Fruit fly (Drosophila melanogaster): ENCODE results near the gene CG12481.
A peak's percentile ranks its signal among the peaks of the same experiment; 100 is the strongest.

CG12481 gene

DNA sequence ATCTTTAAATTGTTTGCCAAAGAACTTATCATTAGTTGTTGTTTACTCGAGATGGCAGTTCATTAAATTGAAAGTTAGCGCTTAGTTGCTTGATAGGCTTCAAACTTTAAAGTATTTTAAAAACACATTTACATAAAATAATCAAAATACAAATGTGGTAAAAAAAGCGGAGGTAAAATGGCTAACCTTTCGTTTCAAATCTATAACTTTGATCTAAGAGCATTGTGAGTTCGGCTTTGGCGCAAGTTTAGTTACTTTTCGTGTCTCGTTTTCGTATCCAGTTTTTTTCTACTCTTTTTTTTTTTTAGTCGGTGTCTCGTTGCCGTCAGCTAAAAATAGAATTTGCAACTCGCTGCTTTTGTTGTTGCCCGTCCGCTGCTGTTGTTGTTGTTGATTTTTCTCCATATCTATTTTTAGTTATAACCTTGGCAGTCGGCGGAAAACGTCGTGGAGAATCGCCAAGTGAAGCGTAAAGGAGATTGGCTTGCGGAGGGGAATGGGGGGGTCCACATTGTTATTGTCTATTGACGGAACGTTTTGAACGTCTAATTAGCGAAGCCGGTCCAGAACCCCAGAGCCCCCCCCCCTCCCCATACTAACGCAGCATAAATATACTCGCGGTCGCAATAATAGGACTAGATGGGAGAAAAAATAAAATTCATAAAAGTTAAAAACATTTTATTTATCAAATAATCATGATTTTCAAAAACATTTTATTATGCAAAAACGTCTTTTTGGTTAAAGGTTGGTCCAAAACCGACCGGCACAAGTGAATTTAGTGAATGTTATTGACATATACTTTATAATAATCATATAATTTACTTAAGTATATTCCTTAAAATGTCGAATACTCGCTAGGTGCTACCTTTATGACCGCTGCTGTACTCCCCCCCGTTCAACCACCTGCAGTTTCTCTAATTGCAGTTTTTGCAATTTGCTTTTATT is 27.7 kb downstream of the CG12481 start:
- TF ChIP-seq gt (GFP tag; IDR thresholded peaks at IDR 0.05) (no peak), CG10462 (GFP tag; optimal IDR thresholded peaks at IDR 0.05) (no peak), Hmr (GFP tag; optimal IDR thresholded peaks at IDR 0.05) (peak; percentile 70), ara (GFP tag; IDR thresholded peaks at IDR 0.05) (0 out of 2 replicates have a peak, but pooled peaks have one; percentile 17), vnd (GFP tag; IDR thresholded peaks at IDR 0.05; ENCODE audit: partially characterized antibody) (no peak), CG3726 (GFP tag; IDR thresholded peaks at IDR 0.05) (no peak), exex (tag; optimal IDR thresholded peaks at IDR 0.05) (no peak), ind (GFP tag; optimal IDR thresholded peaks at IDR 0.05) (peak; percentile 24), PHDP (tag; optimal IDR thresholded peaks at IDR 0.05) (peak; percentile 67), CG9609 (GFP tag; optimal IDR thresholded peaks at IDR 0.05) (no peak), CG15514 (GFP tag; optimal IDR thresholded peaks at IDR 0.05) (peak; percentile 19), ci (GFP tag; IDR thresholded peaks at IDR 0.05) (peak; percentile 28; the same call in 1 of the 3 replicates), CG7987 (GFP tag; optimal IDR thresholded peaks at IDR 0.05) (no peak), CG30403 (GFP tag; optimal IDR thresholded peaks at IDR 0.05) (peak; percentile 27), usp (GFP tag; optimal IDR thresholded peaks at IDR 0.05) (no peak), wdn (GFP tag; IDR thresholded peaks at IDR 0.05) (peak; percentile 44; the same call in 1 of the 2 replicates), CG15269 (tag; optimal IDR thresholded peaks at IDR 0.05) (peak; percentile 62), Oaz (GFP tag; IDR thresholded peaks at IDR 0.05) (no peak), HmgD (GFP tag; optimal IDR thresholded peaks at IDR 0.05) (no peak), al (GFP tag; IDR thresholded peaks at IDR 0.05) (peak; percentile 49), trem (tag; optimal IDR thresholded peaks at IDR 0.05) (no peak), Mes4 (GFP tag; optimal IDR thresholded peaks at IDR 0.05) (no peak), CG17361 (GFP tag; IDR thresholded peaks at IDR 0.05) (peak; percentile 33; the same call in 2 of the 3 replicates), tin (GFP tag; optimal IDR thresholded peaks at IDR 0.05) (peak; percentile 6), Lim3 (GFP tag; IDR thresholded peaks at IDR 0.05) (no peak), CG11398 (GFP tag; optimal IDR thresholded peaks at IDR 0.05) (no peak), Dp (GFP tag; optimal IDR thresholded peaks at IDR 0.05) (no peak), grau (tag; optimal IDR thresholded peaks at IDR 0.05) (peak; percentile 75), CG8765 (GFP tag; IDR thresholded peaks at IDR 0.05) (no peak), Poxn (GFP tag; IDR thresholded peaks at IDR 0.05) (no peak), CG31388 (GFP tag; optimal IDR thresholded peaks at IDR 0.05) (no peak), Mad (GFP tag; optimal IDR thresholded peaks at IDR 0.05) (no peak), stc (GFP tag; IDR thresholded peaks at IDR 0.05) (0 out of 2 replicates have a peak, but pooled peaks have one; percentile 31), insv (GFP tag; optimal IDR thresholded peaks at IDR 0.05) (no peak), knrl (GFP tag; IDR thresholded peaks at IDR 0.05; ENCODE audit: partially characterized antibody) (no peak), CG10565 (GFP tag; optimal IDR thresholded peaks at IDR 0.05) (no peak), klu (GFP tag; IDR thresholded peaks at IDR 0.05) (no peak), CG32767 (GFP tag; IDR thresholded peaks at IDR 0.05) (0 out of 2 replicates have a peak, but pooled peaks have one; percentile 24), CG15073 (GFP tag; optimal IDR thresholded peaks at IDR 0.05) (no peak), ato (GFP tag; IDR thresholded peaks at IDR 0.05; ENCODE audit: partially characterized antibody) (no peak), nerfin-1 (tag; optimal IDR thresholded peaks at IDR 0.05) (no peak), CG18011 (GFP tag; optimal IDR thresholded peaks at IDR 0.05) (no peak), CG34376 (GFP tag; optimal IDR thresholded peaks at IDR 0.05) (no peak), CG4404 (GFP tag; IDR thresholded peaks at IDR 0.05) (no peak), Dbx (GFP tag; IDR thresholded peaks at IDR 0.05) (no peak), Neu2 (GFP tag; optimal IDR thresholded peaks at IDR 0.05; ENCODE audit: borderline replicate concordance) (no peak), Chrac-16 (GFP tag; optimal IDR thresholded peaks at IDR 0.05) (no peak), kay (GFP tag; optimal IDR thresholded peaks at IDR 0.05) (no peak), pb (GFP tag; optimal IDR thresholded peaks at IDR 0.05) (no peak)
